Worm (Caenorhabditis elegans) whole organism, L1 larva: ENCODE results near the gene Y42A5A.5.

Experiments used
- C16A3.4 ChIP-seq: fragments of 150-350 bp; optimal IDR thresholded peaks from 2 replicates; lab custom pipeline; 2014; ENCODE audit warnings: missing biosample characterization, missing genetic modification characterization
- ama-1 ChIP-seq: fragments of 150-350 bp; optimal IDR thresholded peaks from 2 replicates; lab custom pipeline; 2014
- grh-1 ChIP-seq: fragments of 200-800 bp; sonication (Bioruptor generic); IDR thresholded peaks from 2 replicates; pipeline ENCODE4 v1.3.6; 2022; ENCODE audit warnings: missing genetic modification reagents, missing genetic modification characterization, missing compliant biosample characterization
- irx-1 ChIP-seq: sonication (generic microtip); optimal IDR thresholded peaks from 2 replicates; lab custom pipeline; 2016; ENCODE audit warnings: missing genetic modification characterization, missing compliant biosample characterization
- lin-35 ChIP-seq, 2 experiments: fragments of 150-350 bp; optimal IDR thresholded peaks; 2 replicates each; lab custom pipeline; 2014; ENCODE audit warnings: missing biosample characterization in 2 of 2, missing genetic modification characterization in 2 of 2, missing genetic modification reagents in 2 of 2
- lin-39 ChIP-seq: fragments of 150-350 bp; optimal IDR thresholded peaks from 2 replicates; lab custom pipeline; 2014; ENCODE audit warnings: missing biosample characterization, missing genetic modification reagents, missing genetic modification characterization
- pqm-1 ChIP-seq: sonication (generic microtip); optimal IDR thresholded peaks from 3 replicates; lab custom pipeline; 2017; ENCODE audit warnings: missing biosample characterization, missing genetic modification characterization
- sptf-1 ChIP-seq: fragments of 150-350 bp; optimal IDR thresholded peaks from 2 replicates; lab custom pipeline; 2014; ENCODE audit warnings: missing biosample characterization, missing genetic modification characterization
- tbx-2 ChIP-seq: sonication (generic microtip); optimal IDR thresholded peaks from 2 replicates; lab custom pipeline; 2016; ENCODE audit warnings: missing genetic modification characterization, missing compliant biosample characterization
- unc-62 ChIP-seq: fragments of 150-350 bp; optimal IDR thresholded peaks from 2 replicates; lab custom pipeline; 2014; ENCODE audit warnings: missing biosample characterization, missing genetic modification reagents, missing genetic modification characterization
- ztf-11 ChIP-seq, 2 experiments: sonication (generic microtip); optimal IDR thresholded peaks; 2 replicates each; lab custom pipeline; 2016 to 2017; ENCODE audit warnings: missing genetic modification characterization in 2 of 2, missing biosample characterization in 1 of 2, missing compliant biosample characterization in 1 of 2

DNA sequence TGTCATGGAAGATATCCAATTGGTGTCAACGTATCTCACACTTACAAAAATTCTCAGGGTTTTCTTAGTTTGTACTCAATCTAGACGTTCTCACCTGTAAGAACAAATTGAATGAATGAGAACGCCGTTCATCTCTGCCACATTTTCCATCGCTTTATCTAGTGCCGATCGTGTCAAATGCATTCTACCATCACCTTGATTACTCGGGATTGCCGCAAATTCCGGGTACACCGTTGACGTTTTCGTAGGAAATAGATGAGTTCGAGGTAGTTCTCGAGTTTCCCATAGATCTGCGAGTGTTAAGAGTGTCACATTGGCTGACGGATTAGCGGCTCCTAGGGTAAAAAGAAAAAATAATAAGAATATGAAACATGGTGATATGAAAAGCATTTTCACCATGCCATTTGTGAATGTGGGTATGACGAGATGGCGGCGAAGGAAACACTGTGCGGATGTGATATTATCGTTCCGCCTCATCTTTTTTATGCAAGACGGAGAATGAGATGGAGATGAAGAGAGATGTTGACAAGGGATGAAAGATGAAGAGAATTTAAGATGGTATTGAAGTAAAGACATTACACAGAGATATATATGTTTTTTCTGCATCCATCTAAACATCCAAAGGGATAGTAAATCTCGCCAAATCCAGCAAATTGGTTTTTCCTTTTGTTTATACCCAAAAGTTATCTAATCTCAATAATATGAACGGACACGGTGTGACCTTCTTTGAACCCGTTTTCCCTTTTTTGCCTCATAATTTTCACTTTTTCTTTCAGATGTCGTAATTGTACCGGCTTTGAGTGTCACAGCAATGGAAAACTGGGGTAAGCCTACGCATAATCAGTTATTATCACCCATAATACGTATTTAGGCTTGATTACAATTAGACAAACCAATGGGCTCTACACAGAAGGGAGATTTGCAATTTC, 16.1 kb downstream of the Y42A5A.5 start, which contains the start of gene lact-8:
- TF ChIP-seq lin-39 (no peak), tbx-2 (tag; lab: Kevin White, UChicago) (no peak), pqm-1 (tag; lab: Kevin White, UChicago) (no peak), lin-35 (GFP tag; optimal IDR thresholded peaks at IDR 0.05; lab: Kevin White, UChicago) (no peak), C16A3.4 (tag; lab: Kevin White, UChicago) (no peak), ztf-11 (tag; optimal IDR thresholded peaks at IDR 0.05; lab: Kevin White, UChicago) (no peak), ama-1 (lab: Kevin White, UChicago) (no peak), unc-62 (GFP tag; lab: Kevin White, UChicago) (no peak), sptf-1 (tag; lab: Kevin White, UChicago) (no peak), irx-1 (tag; lab: Kevin White, UChicago) (no peak), grh-1 (no peak)
